Worm (Caenorhabditis elegans) whole organism, late embryonic: ENCODE results near the gene erd-2.1.
A peak's percentile ranks its signal among the peaks of the same experiment; 100 is the strongest.

Experiments used
- C08G9.2 ChIP-seq: sonication (generic microtip); optimal IDR thresholded peaks from 2 replicates; lab custom pipeline; 2016; ENCODE audit warnings: mild to moderate bottlenecking, missing genetic modification characterization, moderate library complexity, missing compliant biosample characterization
- C38D4.7 ChIP-seq: fragments of 200-800 bp; sonication (Bioruptor generic); optimal IDR thresholded peaks from 2 replicates; lab custom pipeline; 2018; ENCODE audit warnings: mild to moderate bottlenecking, missing genetic modification characterization, moderate library complexity, missing compliant biosample characterization
- K09A11.1 ChIP-seq: sonication (generic microtip); optimal IDR thresholded peaks from 2 replicates; lab custom pipeline; 2017; ENCODE audit warnings: antibody characterized with exemption, mild to moderate bottlenecking, missing genetic modification characterization, missing compliant biosample characterization; ENCODE audit not compliant: insufficient read depth
- Y22D7AL.16 ChIP-seq: sonication (generic microtip); optimal IDR thresholded peaks from 2 replicates; lab custom pipeline; 2016; ENCODE audit warnings: missing genetic modification characterization, missing compliant biosample characterization
- ceh-18 ChIP-seq: sonication (generic microtip); optimal IDR thresholded peaks from 2 replicates; lab custom pipeline; 2016; ENCODE audit warnings: missing genetic modification characterization, missing compliant biosample characterization
- ceh-22 ChIP-seq: sonication (generic microtip); optimal IDR thresholded peaks from 2 replicates; lab custom pipeline; 2017; ENCODE audit warnings: missing biosample characterization, missing genetic modification characterization
- ceh-24 ChIP-seq: sonication (generic microtip); optimal IDR thresholded peaks from 2 replicates; lab custom pipeline; 2016; ENCODE audit warnings: mild to moderate bottlenecking, missing genetic modification characterization, missing compliant biosample characterization
- ceh-31 ChIP-seq: sonication (generic microtip); optimal IDR thresholded peaks from 2 replicates; lab custom pipeline; 2016; ENCODE audit warnings: missing genetic modification characterization, missing compliant biosample characterization
- ceh-48 ChIP-seq: sonication (generic microtip); optimal IDR thresholded peaks from 2 replicates; lab custom pipeline; 2016; ENCODE audit warnings: missing genetic modification characterization, inconsistent platforms, missing compliant biosample characterization
- che-1 ChIP-seq: sonication (generic microtip); optimal IDR thresholded peaks from 2 replicates; lab custom pipeline; 2016; ENCODE audit warnings: mild to moderate bottlenecking, missing genetic modification characterization, missing compliant biosample characterization
- dmd-4 ChIP-seq: sonication (generic microtip); optimal IDR thresholded peaks from 2 replicates; lab custom pipeline; 2016; ENCODE audit warnings: borderline replicate concordance, missing genetic modification characterization, missing compliant biosample characterization
- elt-2 ChIP-seq: sonication (generic microtip); optimal IDR thresholded peaks from 2 replicates; lab custom pipeline; 2016; ENCODE audit warnings: missing genetic modification reagents, missing genetic modification characterization, missing compliant biosample characterization
- elt-4 ChIP-seq: sonication (generic microtip); optimal IDR thresholded peaks from 2 replicates; lab custom pipeline; 2016; ENCODE audit warnings: missing genetic modification characterization, missing compliant biosample characterization
- eyg-1 ChIP-seq: sonication (generic microtip); optimal IDR thresholded peaks from 2 replicates; lab custom pipeline; 2016; ENCODE audit warnings: missing genotype, missing genetic modification characterization, missing compliant biosample characterization
- fax-1 ChIP-seq: sonication (generic microtip); optimal IDR thresholded peaks from 2 replicates; lab custom pipeline; 2016; ENCODE audit warnings: missing genotype, missing genetic modification characterization, missing compliant biosample characterization
- fkh-6 ChIP-seq: sonication (generic microtip); optimal IDR thresholded peaks from 2 replicates; lab custom pipeline; 2016; ENCODE audit warnings: missing genetic modification characterization, missing compliant biosample characterization
- hlh-30 ChIP-seq: sonication (generic microtip); optimal IDR thresholded peaks from 2 replicates; lab custom pipeline; 2017; ENCODE audit warnings: antibody characterized with exemption, missing genetic modification characterization, missing compliant biosample characterization; ENCODE audit not compliant: insufficient read depth
- hlh-6 ChIP-seq: sonication (generic microtip); optimal IDR thresholded peaks from 2 replicates; lab custom pipeline; 2016; ENCODE audit warnings: missing genotype, missing genetic modification characterization, missing compliant biosample characterization
- hlh-8 ChIP-seq: sonication (generic microtip); optimal IDR thresholded peaks from 2 replicates; lab custom pipeline; 2016; ENCODE audit warnings: missing genotype, missing genetic modification characterization, missing compliant biosample characterization
- lim-6 ChIP-seq: sonication (generic microtip); optimal IDR thresholded peaks from 2 replicates; lab custom pipeline; 2016; ENCODE audit warnings: missing genetic modification characterization, missing compliant biosample characterization
- nfya-1 ChIP-seq: sonication (generic microtip); optimal IDR thresholded peaks from 2 replicates; lab custom pipeline; 2017; ENCODE audit warnings: missing genetic modification characterization, mild to moderate bottlenecking, missing compliant biosample characterization, antibody characterized with exemption, moderate library complexity
- nhr-232 ChIP-seq: sonication (generic microtip); optimal IDR thresholded peaks from 2 replicates; lab custom pipeline; 2016; ENCODE audit warnings: missing genetic modification characterization, missing compliant biosample characterization
- npax-4 ChIP-seq: sonication (generic microtip); optimal IDR thresholded peaks from 2 replicates; lab custom pipeline; 2016; ENCODE audit warnings: missing genetic modification characterization, missing compliant biosample characterization
- pag-3 ChIP-seq: sonication (generic microtip); optimal IDR thresholded peaks from 2 replicates; lab custom pipeline; 2016; ENCODE audit warnings: missing compliant biosample characterization, missing genetic modification characterization, borderline replicate concordance
- pha-4 ChIP-seq: fragments of 150-350 bp; optimal IDR thresholded peaks from 2 replicates; lab custom pipeline; 2018; ENCODE audit warnings: missing biosample characterization, missing genetic modification reagents, missing genetic modification characterization
- pqm-1 ChIP-seq: sonication (generic microtip); optimal IDR thresholded peaks from 2 replicates; lab custom pipeline; 2016; ENCODE audit warnings: missing genetic modification characterization, missing compliant biosample characterization
- pros-1 ChIP-seq: fragments of 150-350 bp; optimal IDR thresholded peaks from 2 replicates; lab custom pipeline; 2014; ENCODE audit warnings: missing biosample characterization, missing genetic modification reagents, missing genetic modification characterization
- ref-2 ChIP-seq: sonication (generic microtip); optimal IDR thresholded peaks from 2 replicates; lab custom pipeline; 2016; ENCODE audit warnings: missing genetic modification characterization, missing compliant biosample characterization
- sdc-2 ChIP-seq: sonication (generic microtip); optimal IDR thresholded peaks from 2 replicates; lab custom pipeline; 2016; ENCODE audit warnings: missing genotype, missing genetic modification characterization, missing compliant biosample characterization
- sox-2 ChIP-seq: fragments of 200-800 bp; sonication (Bioruptor generic); IDR thresholded peaks from 2 replicates; pipeline ENCODE4 v1.3.6; 2022; ENCODE audit warnings: missing genetic modification reagents, missing genetic modification characterization, missing compliant biosample characterization
- tbx-7 ChIP-seq: sonication (generic microtip); optimal IDR thresholded peaks from 2 replicates; lab custom pipeline; 2016; ENCODE audit warnings: missing genotype, missing genetic modification characterization, missing compliant biosample characterization
- unc-42 ChIP-seq: sonication (generic microtip); optimal IDR thresholded peaks from 2 replicates; lab custom pipeline; 2016; ENCODE audit warnings: missing genotype, missing genetic modification characterization, missing compliant biosample characterization
- unc-55 ChIP-seq: sonication (generic microtip); optimal IDR thresholded peaks from 2 replicates; lab custom pipeline; 2017; ENCODE audit warnings: missing biosample characterization, missing genetic modification reagents, missing genetic modification characterization
- unc-86 ChIP-seq: sonication (generic microtip); optimal IDR thresholded peaks from 2 replicates; lab custom pipeline; 2016; ENCODE audit warnings: missing genetic modification characterization, missing compliant biosample characterization
- zip-5 ChIP-seq: sonication (generic microtip); optimal IDR thresholded peaks from 2 replicates; lab custom pipeline; 2016; ENCODE audit warnings: missing genetic modification characterization, missing compliant biosample characterization

erd-2.1 gene

ce11 chrX:10160097-10160677, 1.6 kb upstream of the erd-2.1 start, which contains the start of gene F09B9.4:
TSS of gene F09B9.4 (plus strand) at chrX:10160627.
- no peak for TF ChIP-seq lim-6 (tag; lab: Kevin White, UChicago)
- TF ChIP-seq ceh-22 (tag; lab: Kevin White, UChicago), result no peak
- no peak for TF ChIP-seq ref-2 (tag; lab: Kevin White, UChicago)
- no peak for TF ChIP-seq ceh-18 (tag; lab: Kevin White, UChicago)
- TF ChIP-seq eyg-1 (tag; lab: Kevin White, UChicago), result no peak
- no peak for TF ChIP-seq sox-2 (GFP tag; lab: Robert Waterston, UW)
- TF ChIP-seq pros-1 (tag; lab: Kevin White, UChicago), result no peak
- TF ChIP-seq hlh-6 (tag; lab: Kevin White, UChicago), result no peak
- no peak for TF ChIP-seq pha-4 (tag; lab: Kevin White, UChicago)
- TF ChIP-seq ceh-48 (tag; lab: Kevin White, UChicago), result no peak
- no peak for TF ChIP-seq sdc-2 (tag; lab: Kevin White, UChicago)
- TF ChIP-seq pag-3 (tag; lab: Kevin White, UChicago), result no peak
- no peak for TF ChIP-seq ceh-24 (tag; lab: Kevin White, UChicago)
- no peak for TF ChIP-seq zip-5

- TF ChIP-seq nfya-1 (tag; lab: Kevin White, UChicago) (no peak), unc-42 (tag; lab: Kevin White, UChicago) (peak; percentile 73)
Measured at ce11 chrX:10155127-10155526, 3.5 kb downstream of the erd-2.1 start.

ce11 chrX:10154317-10154942, 4.2 kb downstream of the erd-2.1 start, which contains the start of gene F09B9.5:
TSS of gene F09B9.5 (plus strand) at chrX:10154817.
- TF ChIP-seq nfya-1 (tag; lab: Kevin White, UChicago) (peak; percentile 27), unc-42 (tag; lab: Kevin White, UChicago) (peak; percentile 27), hlh-8 (no peak)

- no peak for TF ChIP-seq unc-55
- peak; percentile 85 for TF ChIP-seq unc-42 (tag; lab: Kevin White, UChicago)
- TF ChIP-seq npax-4, result no peak
- no peak for TF ChIP-seq hlh-6 (tag; lab: Kevin White, UChicago)
Measured at ce11 chrX:10150918-10151317, 7.7 kb downstream of the erd-2.1 start.

- TF ChIP-seq pag-3 (tag; lab: Kevin White, UChicago) (no peak), ref-2 (tag; lab: Kevin White, UChicago) (peak; percentile 11)
Measured at ce11 chrX:10148235-10148872, 10.3 kb downstream of the erd-2.1 start.

ce11 chrX:10147236-10147635, 11.4 kb downstream of the erd-2.1 start:
- TF ChIP-seq unc-55, result peak; percentile 26
- TF ChIP-seq nhr-232, result no peak
- TF ChIP-seq Y22D7AL.16 (tag; lab: Kevin White, UChicago), result no peak
- no peak for TF ChIP-seq C38D4.7
- no peak for TF ChIP-seq elt-4 (tag; lab: Kevin White, UChicago)

ce11 chrX:10146592-10146991, 12.0 kb downstream of the erd-2.1 start, which contains the start of gene unc-115:
TSS of gene unc-115 (plus strand) at chrX:10146892.
- TF ChIP-seq ceh-31 (peak; percentile 94), unc-55 (peak; percentile 96), hlh-8 (peak; percentile 49), fkh-6 (tag; lab: Kevin White, UChicago) (peak; percentile 35), ceh-18 (tag; lab: Kevin White, UChicago) (peak; percentile 91), fax-1 (tag; lab: Kevin White, UChicago) (no peak), che-1 (tag; lab: Kevin White, UChicago) (peak; percentile 3), K09A11.1 (tag; lab: Kevin White, UChicago) (peak; percentile 17), ref-2 (tag; lab: Kevin White, UChicago) (peak; percentile 93), nhr-232 (peak; percentile 50), dmd-4 (tag; lab: Kevin White, UChicago) (peak; percentile 12), elt-2 (tag; lab: Kevin White, UChicago) (no peak), C08G9.2 (tag; lab: Kevin White, UChicago) (peak; percentile 58), tbx-7 (tag; lab: Kevin White, UChicago) (peak; percentile 14), hlh-30 (tag; lab: Kevin White, UChicago) (peak; percentile 50), pqm-1 (tag; lab: Kevin White, UChicago) (no peak), C38D4.7 (no peak), pag-3 (tag; lab: Kevin White, UChicago) (peak; percentile 39), unc-86 (tag; lab: Kevin White, UChicago) (peak; percentile 20), sdc-2 (tag; lab: Kevin White, UChicago) (peak; percentile 81), nfya-1 (tag; lab: Kevin White, UChicago) (peak; percentile 96)
